Fruit fly (Drosophila melanogaster): ENCODE data around the gene sov.

sov gene

dm6 chrX:6795987-6796691 lies 40.0 kb downstream of the sov start (continued):
- TF ChIP-seq CG34422 (GFP tag; IDR thresholded peaks at IDR 0.05) (no peak), CG43689 (GFP tag; IDR thresholded peaks at IDR 0.05) (no peak), D (optimal IDR thresholded peaks at IDR 0.05) (no peak), D (GFP tag; optimal IDR thresholded peaks at IDR 0.05) (no peak), sr (GFP tag; IDR thresholded peaks at IDR 0.05) (peak; percentile 80), Awh (GFP tag; IDR thresholded peaks at IDR 0.05) (no peak), Lhr (GFP tag; optimal IDR thresholded peaks at IDR 0.05) (no peak), CG11247 (GFP tag; IDR thresholded peaks at IDR 0.05) (no peak), psq (GFP tag; optimal IDR thresholded peaks at IDR 0.05) (no peak), zf30C (GFP tag; optimal IDR thresholded peaks at IDR 0.05) (no peak), fru (optimal IDR thresholded peaks at IDR 0.05) (no peak), CG8388 (GFP tag; optimal IDR thresholded peaks at IDR 0.05) (no peak), Dp (GFP tag; optimal IDR thresholded peaks at IDR 0.05) (no peak), Dbx (GFP tag; IDR thresholded peaks at IDR 0.05) (no peak), org-1 (GFP tag; optimal IDR thresholded peaks at IDR 0.05) (peak; percentile 11), Hmx (GFP tag; optimal IDR thresholded peaks at IDR 0.05) (no peak), CG10979 (tag; optimal IDR thresholded peaks at IDR 0.05) (no peak), CG5245 (GFP tag; optimal IDR thresholded peaks at IDR 0.05) (no peak), Xrp1 (GFP tag; IDR thresholded peaks at IDR 0.05) (peak; percentile 20; the same call in 1 of the 2 replicates), Mrtf (GFP tag; IDR thresholded peaks at IDR 0.05) (no peak), Hsf (GFP tag; optimal IDR thresholded peaks at IDR 0.05) (peak; percentile 12), PHDP (tag; optimal IDR thresholded peaks at IDR 0.05) (peak; percentile 33), pros (GFP tag; optimal IDR thresholded peaks at IDR 0.05) (no peak), Dek (tag; optimal IDR thresholded peaks at IDR 0.05) (no peak), luna (GFP tag; optimal IDR thresholded peaks at IDR 0.05) (no peak), trem (tag; optimal IDR thresholded peaks at IDR 0.05) (no peak), ham (GFP tag; IDR thresholded peaks at IDR 0.05) (no peak), slbo (GFP tag; IDR thresholded peaks at IDR 0.05) (peak; percentile 28; the same call in 1 of the 2 replicates), bbx (GFP tag; IDR thresholded peaks at IDR 0.05; ENCODE audit: partially characterized antibody) (no peak), CG11696 (GFP tag; IDR thresholded peaks at IDR 0.05) (no peak), Ets65A (GFP tag) (no peak), CG2120 (GFP tag; optimal IDR thresholded peaks at IDR 0.05) (peak; percentile 49), HLH4C (GFP tag; IDR thresholded peaks at IDR 0.05; ENCODE audit: partially characterized antibody) (no peak), ase (GFP tag; IDR thresholded peaks at IDR 0.05) (no peak), CG3847 (GFP tag; IDR thresholded peaks at IDR 0.05) (no peak), Ptx1 (GFP tag; IDR thresholded peaks at IDR 0.05) (0 out of 2 replicates have a peak, but pooled peaks have one; percentile 33), NK7.1 (GFP tag; optimal IDR thresholded peaks at IDR 0.05) (peak; percentile 40), CG34224 (GFP tag; IDR thresholded peaks at IDR 0.05; ENCODE audit: partially characterized antibody) (no peak), CG7745 (tag; optimal IDR thresholded peaks at IDR 0.05) (no peak), Aef1 (GFP tag; IDR thresholded peaks at IDR 0.05) (no peak), nau (GFP tag; optimal IDR thresholded peaks at IDR 0.05) (no peak), run (tag; optimal IDR thresholded peaks at IDR 0.05) (no peak), Scr (GFP tag; IDR thresholded peaks at IDR 0.05; ENCODE audit: partially characterized antibody) (no peak), btn (GFP tag; optimal IDR thresholded peaks at IDR 0.05) (no peak), dysf (GFP tag; IDR thresholded peaks at IDR 0.05) (0 out of 3 replicates have a peak, but pooled peaks have one; percentile 39), hbn (GFP tag; IDR thresholded peaks at IDR 0.05; ENCODE audit: partially characterized antibody) (no peak), Rfx (GFP tag; IDR thresholded peaks at IDR 0.05) (peak; percentile 31), MESR4 (GFP tag; optimal IDR thresholded peaks at IDR 0.05) (no peak), cg (GFP tag; optimal IDR thresholded peaks at IDR 0.05) (peak; percentile 58), CG7556 (GFP tag; optimal IDR thresholded peaks at IDR 0.05) (peak; percentile 30), CG15269 (tag; optimal IDR thresholded peaks at IDR 0.05) (peak; percentile 18)
